Worm (Caenorhabditis elegans): ENCODE results near the gene D1054.19.

D1054.19 gene

DNA sequence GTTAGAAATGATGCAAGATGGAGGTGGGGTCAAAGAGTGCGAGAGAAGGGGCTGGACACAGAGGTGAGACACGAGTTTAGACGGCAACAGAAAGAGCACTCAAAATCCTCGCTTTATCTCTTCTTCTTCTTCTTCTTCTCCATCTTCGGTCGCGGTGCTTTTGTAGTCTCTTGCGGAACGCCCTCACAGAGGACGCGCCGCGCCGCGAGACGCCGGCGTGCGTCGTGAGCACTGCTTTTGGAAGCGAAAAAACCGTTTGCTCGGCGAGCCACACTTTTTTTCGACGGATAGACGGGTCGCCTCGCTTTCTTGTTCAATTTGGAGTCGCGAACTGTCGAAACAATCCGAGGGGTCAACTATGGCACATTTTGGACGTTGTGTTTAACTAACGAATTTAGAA, 4.7 kb upstream of the D1054.19 start, which contains the start of gene D1054.9:
Gene D1054.9, minus strand, starts transcription at position 137 of the 400 bp plus-strand sequence.
- TF ChIP-seq tlp-1 (tag; optimal IDR thresholded peaks at IDR 0.05) = no peak
- TF ChIP-seq zip-4 (GFP tag; optimal IDR thresholded peaks at IDR 0.05) = no peak
- no peak for TF ChIP-seq ceh-8 (GFP tag; optimal IDR thresholded peaks at IDR 0.05)
- TF ChIP-seq tbx-2 (tag; optimal IDR thresholded peaks at IDR 0.05) = no peak
- no peak for TF ChIP-seq elt-2 (tag; optimal IDR thresholded peaks at IDR 0.05)
- no peak for TF ChIP-seq egl-27 (tag; optimal IDR thresholded peaks at IDR 0.05)
- TF ChIP-seq grh-1 (GFP tag; IDR thresholded peaks at IDR 0.05) = no peak
- no peak for TF ChIP-seq blmp-1 (tag; optimal IDR thresholded peaks at IDR 0.05)
- TF ChIP-seq fkh-4 (tag; optimal IDR thresholded peaks at IDR 0.05; ENCODE audit: borderline replicate concordance) = no peak
- no peak for TF ChIP-seq nhr-28 (tag; optimal IDR thresholded peaks at IDR 0.05)
- TF ChIP-seq isw-1 (GFP tag; IDR thresholded peaks at IDR 0.05) = no peak

DNA sequence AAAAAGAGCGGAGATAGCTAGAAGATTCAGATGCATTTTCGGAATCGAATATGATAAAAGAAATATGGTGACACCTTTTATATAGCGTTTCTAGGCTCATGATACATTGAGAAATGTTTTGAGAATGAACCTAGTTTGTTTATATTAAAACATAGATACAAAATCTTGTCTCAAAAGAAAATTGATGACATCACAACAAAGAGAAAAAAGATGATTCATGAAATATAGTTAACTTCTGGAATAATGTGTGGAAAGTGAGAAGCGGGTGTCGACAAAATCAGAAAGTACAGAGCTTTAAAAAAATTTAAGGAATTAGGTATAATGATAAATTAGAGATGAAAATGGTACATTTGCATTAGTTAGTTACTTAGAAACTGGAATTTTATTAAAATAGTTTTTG, 2.8 kb upstream of the D1054.19 start, which contains the start of gene D1054.10:
Gene D1054.10, minus strand, starts transcription at position 101 of the 400 bp plus-strand sequence.
- TF ChIP-seq nhr-11 (tag; optimal IDR thresholded peaks at IDR 0.05) (no peak), ceh-82 (tag; optimal IDR thresholded peaks at IDR 0.05) (no peak), blmp-1 (tag; optimal IDR thresholded peaks at IDR 0.05) (no peak), lir-3 (tag; optimal IDR thresholded peaks at IDR 0.05; ENCODE audit: poor library complexity) (no peak), nhr-84 (tag; optimal IDR thresholded peaks at IDR 0.05) (no peak), lin-13 (GFP tag; optimal IDR thresholded peaks at IDR 0.05) (no peak), zag-1 (tag; optimal IDR thresholded peaks at IDR 0.05) (no peak), nhr-77 (tag; optimal IDR thresholded peaks at IDR 0.05) (no peak), fkh-10 (GFP tag; optimal IDR thresholded peaks at IDR 0.05) (no peak), unc-30 (tag; optimal IDR thresholded peaks at IDR 0.05) (no peak), sox-4 (tag; optimal IDR thresholded peaks at IDR 0.05) (no peak), xbp-1 (tag; optimal IDR thresholded peaks at IDR 0.05) (no peak), nhr-47 (tag; optimal IDR thresholded peaks at IDR 0.05) (no peak)

DNA sequence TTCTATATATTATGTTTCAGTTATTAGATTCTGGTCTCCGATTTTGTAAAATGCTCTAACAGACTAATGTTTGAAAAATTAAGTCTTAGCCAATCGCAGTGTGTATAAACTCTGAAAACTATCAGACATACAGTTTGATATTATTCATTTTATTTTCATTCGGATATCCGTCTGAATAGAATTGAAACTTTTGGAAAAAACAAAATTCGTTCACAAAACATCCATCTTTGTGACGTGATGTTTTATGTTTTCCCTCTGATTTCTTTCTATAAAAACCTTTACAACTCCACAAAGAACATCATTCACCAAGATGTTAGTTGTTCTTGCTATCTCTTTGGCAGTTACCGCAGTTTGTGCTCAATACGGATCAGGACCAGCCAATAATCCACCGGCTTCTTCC, 2.1 kb upstream of the D1054.19 start, which contains the start of gene ule-3:
Gene ule-3, plus strand, starts transcription at position 301 of the 400 bp plus-strand sequence.
- TF ChIP-seq ama-1 (optimal IDR thresholded peaks at IDR 0.05) (no peak), zag-1 (tag; optimal IDR thresholded peaks at IDR 0.05) (no peak), ceh-63 (GFP tag; optimal IDR thresholded peaks at IDR 0.05) (no peak), irx-1 (tag; optimal IDR thresholded peaks at IDR 0.05) (no peak), nhr-11 (tag; optimal IDR thresholded peaks at IDR 0.05) (no peak), F16B12.6 (tag; optimal IDR thresholded peaks at IDR 0.05) (no peak), alr-1 (tag; optimal IDR thresholded peaks at IDR 0.05; ENCODE audit: borderline replicate concordance) (no peak), elt-3 (tag; optimal IDR thresholded peaks at IDR 0.05) (no peak), lin-14 (GFP tag; optimal IDR thresholded peaks at IDR 0.05) (no peak), C16A3.4 (tag; optimal IDR thresholded peaks at IDR 0.05) (no peak), zip-4 (GFP tag; optimal IDR thresholded peaks at IDR 0.05) (no peak)

DNA sequence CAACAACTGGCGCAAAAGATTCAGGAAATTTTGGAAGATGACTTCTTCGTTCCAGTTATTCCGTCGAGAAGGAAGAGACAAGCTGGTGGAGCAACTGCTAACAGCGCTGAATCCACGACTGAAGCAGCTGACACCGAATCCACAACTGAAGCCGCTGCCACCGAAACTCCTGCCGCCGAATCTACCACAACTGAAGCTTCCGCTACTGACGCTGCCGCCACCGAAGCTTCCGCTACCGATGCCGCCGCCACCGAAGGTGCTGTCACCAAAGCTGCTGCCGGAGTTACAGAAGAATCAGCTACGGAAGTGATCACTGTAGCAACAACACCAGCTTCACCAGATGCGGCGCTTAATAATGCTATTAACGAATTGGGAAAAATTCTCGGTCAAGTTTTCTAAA, 1.1 kb upstream of the D1054.19 start:
- TF ChIP-seq irx-1 (tag; optimal IDR thresholded peaks at IDR 0.05) (no peak), dsc-1 (tag; optimal IDR thresholded peaks at IDR 0.05) (no peak), hpl-2 (GFP tag; optimal IDR thresholded peaks at IDR 0.05) (no peak), alr-1 (tag; optimal IDR thresholded peaks at IDR 0.05; ENCODE audit: borderline replicate concordance) (no peak), isw-1 (GFP tag; IDR thresholded peaks at IDR 0.05) (no peak)

DNA sequence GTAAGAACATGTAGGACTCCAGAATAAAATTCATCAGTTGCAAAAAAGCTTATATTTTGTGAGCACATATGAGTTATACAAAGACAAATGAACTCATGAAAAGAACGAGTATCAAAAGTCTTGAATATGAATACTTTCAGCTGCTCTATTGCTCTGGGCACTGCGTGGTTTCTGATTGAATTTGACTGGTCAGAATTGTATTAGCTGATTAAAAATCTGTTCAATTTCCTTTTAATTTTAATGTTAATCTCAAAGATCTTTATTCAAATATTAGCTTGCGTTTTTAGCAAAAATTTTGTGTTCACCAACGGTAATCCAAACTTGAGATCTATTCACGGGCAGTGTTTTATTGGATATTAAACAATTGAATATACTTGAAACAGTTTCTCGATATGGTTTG, 2.5 kb downstream of the D1054.19 start, which contains the start of gene srh-184:
Gene srh-184, minus strand, starts transcription at position 101 of the 400 bp plus-strand sequence.
- TF ChIP-seq vab-15 (tag; optimal IDR thresholded peaks at IDR 0.05) = no peak
- TF ChIP-seq unc-86 (tag; optimal IDR thresholded peaks at IDR 0.05) = no peak
- no peak for TF ChIP-seq unc-98 (GFP tag; IDR thresholded peaks at IDR 0.05)
- no peak for TF ChIP-seq dsc-1 (tag; optimal IDR thresholded peaks at IDR 0.05)
- TF ChIP-seq ama-1 (optimal IDR thresholded peaks at IDR 0.05) = no peak
- TF ChIP-seq nhr-84 (tag; optimal IDR thresholded peaks at IDR 0.05) = no peak
- TF ChIP-seq efl-1 (optimal IDR thresholded peaks at IDR 0.05) = no peak
- TF ChIP-seq efl-1 (GFP tag; optimal IDR thresholded peaks at IDR 0.05 in 1 of 2) = no peak
- TF ChIP-seq pag-3 (tag; optimal IDR thresholded peaks at IDR 0.05; ENCODE audit: borderline replicate concordance, insufficient read depth) = no peak
- no peak for TF ChIP-seq ztf-4 (tag; optimal IDR thresholded peaks at IDR 0.05)
- no peak for TF ChIP-seq aha-1 (tag; optimal IDR thresholded peaks at IDR 0.05)
- no peak for TF ChIP-seq ets-5 (GFP tag; IDR thresholded peaks at IDR 0.05)
- no peak for TF ChIP-seq rnt-1 (tag; optimal IDR thresholded peaks at IDR 0.05)
- no peak for TF ChIP-seq lin-35 (GFP tag; optimal IDR thresholded peaks at IDR 0.05)
- no peak for TF ChIP-seq nhr-76 (tag; optimal IDR thresholded peaks at IDR 0.05)

Data from whole organism, L1 larva.